Worm (Caenorhabditis elegans) whole organism, L4/young adult: ENCODE results near the gene prdm-14.

Experiments
- dao-5 ChIP-seq: sonication (generic microtip); optimal IDR thresholded peaks from 2 replicates; lab custom pipeline; 2016; ENCODE audit warnings: missing genotype, missing genetic modification characterization, moderate library complexity, missing compliant biosample characterization
- him-1 ChIP-seq: sonication (generic microtip); optimal IDR thresholded peaks from 2 replicates; lab custom pipeline; 2016; ENCODE audit warnings: missing genotype, missing genetic modification reagents, missing genetic modification characterization, missing compliant biosample characterization

ce11 chrX:9045913-9046312 is at the start of gene prdm-14:
- TF ChIP-seq him-1 (tag; lab: Kevin White, UChicago) (no peak), dao-5 (tag; lab: Kevin White, UChicago) (no peak)
